ENCODE assay signal across 5 fruit fly cellular contexts in genomic region chr2L:490150-491095, dm6.
A peak's percentile ranks its signal among the peaks of the same experiment; 100 is the strongest.
TF ChIP-seq lines count a peak whose summit lies in the region.

No protein-coding gene starts in this region.

TF ChIP-seq in whole organism, adult, 20 proteins besides CTCF, POLR2A, EP300 and RAD21 (continued from another document):
- peak; percentile 81 for TF ChIP-seq cic (GFP tag; optimal IDR thresholded peaks at IDR 0.05; lab: Kevin White, UChicago)
- peak; percentile 79 for TF ChIP-seq CG7045 (GFP tag; optimal IDR thresholded peaks at IDR 0.05; lab: Kevin White, UChicago)
- TF ChIP-seq CG33017 (tag; optimal IDR thresholded peaks at IDR 0.05; lab: Kevin White, UChicago), result peak; percentile 54
- peak; percentile 77 for TF ChIP-seq CG12768 (GFP tag; optimal IDR thresholded peaks at IDR 0.05; lab: Kevin White, UChicago)

TF ChIP-seq in whole organism, embryonic, 481 proteins besides CTCF, POLR2A, EP300 and RAD21 (continued from another document and continues in another):
- TF ChIP-seq pan (optimal IDR thresholded peaks at IDR 0.05; lab: Kevin White, UChicago) (no peak), pan (GFP tag; optimal IDR thresholded peaks at IDR 0.05 in 1 of 2, IDR thresholded peaks at IDR 0.05 in 1 of 2) (peak in 1 of 2 experiments; percentile 68), Nf-YC (tag; optimal IDR thresholded peaks at IDR 0.05; lab: Kevin White, UChicago) (peak; percentile 77), lilli (GFP tag; optimal IDR thresholded peaks at IDR 0.05; lab: Kevin White, UChicago) (peak; percentile 76), CG8281 (tag; optimal IDR thresholded peaks at IDR 0.05; lab: Kevin White, UChicago) (no peak), stc (GFP tag; IDR thresholded peaks at IDR 0.05; lab: Robert Waterston, UW) (peak; percentile 62; the same call in 1 of the 2 replicates), CG18619 (GFP tag; optimal IDR thresholded peaks at IDR 0.05; lab: Kevin White, UChicago) (peak; percentile 59), gro (GFP tag; optimal IDR thresholded peaks at IDR 0.05; lab: Kevin White, UChicago) (peak; percentile 89), CG10654 (GFP tag; optimal IDR thresholded peaks at IDR 0.05; lab: Kevin White, UChicago) (peak; percentile 60), CG34224 (GFP tag; IDR thresholded peaks at IDR 0.05; lab: Robert Waterston, UW; ENCODE audit: partially characterized antibody) (peak; percentile 88), Oli (tag; optimal IDR thresholded peaks at IDR 0.05; lab: Kevin White, UChicago) (peak; percentile 23), CoRest (tag; optimal IDR thresholded peaks at IDR 0.05; lab: Kevin White, UChicago) (peak; percentile 67), Atf-2 (GFP tag; optimal IDR thresholded peaks at IDR 0.05; lab: Kevin White, UChicago) (peak; percentile 64), CG2116 (GFP tag; optimal IDR thresholded peaks at IDR 0.05; lab: Kevin White, UChicago) (peak; percentile 60), Dip2 (GFP tag; IDR thresholded peaks at IDR 0.05; lab: Robert Waterston, UW) (no peak), rib (GFP tag; IDR thresholded peaks at IDR 0.05; lab: Robert Waterston, UW) (peak; percentile 70; the same call in 1 of the 2 replicates), zfh1 (GFP tag; IDR thresholded peaks at IDR 0.05; lab: Robert Waterston, UW) (peak; percentile 78), CG6791 (GFP tag; IDR thresholded peaks at IDR 0.05; lab: Robert Waterston, UW; ENCODE audit: partially characterized antibody) (0 out of 3 replicates have a peak, but pooled peaks have one; percentile 44), CG10565 (GFP tag; optimal IDR thresholded peaks at IDR 0.05; lab: Kevin White, UChicago) (no peak), CG16779 (GFP tag; IDR thresholded peaks at IDR 0.05; lab: Robert Waterston, UW) (peak; percentile 64), CG13624 (GFP tag; optimal IDR thresholded peaks at IDR 0.05; lab: Kevin White, UChicago) (peak; percentile 53), Fer3 (tag; optimal IDR thresholded peaks at IDR 0.05; lab: Kevin White, UChicago) (peak; percentile 29), Adf1 (GFP tag; IDR thresholded peaks at IDR 0.05; lab: Robert Waterston, UW) (peak; percentile 24; the same call in 1 of the 2 replicates), caup (GFP tag; optimal IDR thresholded peaks at IDR 0.05; lab: Kevin White, UChicago; ENCODE audit: severe bottlenecking) (peak; percentile 56), CG17385 (GFP tag; optimal IDR thresholded peaks at IDR 0.05; lab: Kevin White, UChicago) (peak; percentile 86), CG12236 (GFP tag; optimal IDR thresholded peaks at IDR 0.05; lab: Kevin White, UChicago) (peak; percentile 61), ems (GFP tag; optimal IDR thresholded peaks at IDR 0.05; lab: Kevin White, UChicago) (peak; percentile 56), BEAF-32 (GFP tag; optimal IDR thresholded peaks at IDR 0.05; lab: Kevin White, UChicago) (peak; percentile 47), CG9876 (GFP tag; optimal IDR thresholded peaks at IDR 0.05; lab: Kevin White, UChicago) (peak; percentile 80), CG7839 (tag; optimal IDR thresholded peaks at IDR 0.05; lab: Kevin White, UChicago) (peak; percentile 63)

TF ChIP-seq in whole organism, prepupa, 60 proteins besides CTCF, POLR2A, EP300 and RAD21 (continued from another document and continues in another):
- peak; percentile 37 for TF ChIP-seq dsx (GFP tag; optimal IDR thresholded peaks at IDR 0.05; lab: Kevin White, UChicago; ENCODE audit: poor library complexity, severe bottlenecking)
- peak; percentile 86 for TF ChIP-seq Sox102F (GFP tag; optimal IDR thresholded peaks at IDR 0.05; lab: Kevin White, UChicago)
- peak; percentile 33 for TF ChIP-seq fd85E (GFP tag; optimal IDR thresholded peaks at IDR 0.05; lab: Kevin White, UChicago)
- TF ChIP-seq Gug (GFP tag; IDR thresholded peaks at IDR 0.05; lab: Robert Waterston, UW), result no peak; the same call in 1 of the 2 replicates
- TF ChIP-seq CG11902 (GFP tag; optimal IDR thresholded peaks at IDR 0.05; lab: Kevin White, UChicago), result peak; percentile 40
- peak; percentile 55 for TF ChIP-seq CG6808 (GFP tag; optimal IDR thresholded peaks at IDR 0.05; lab: Kevin White, UChicago)
- peak; percentile 52 for TF ChIP-seq CG32006 (GFP tag; optimal IDR thresholded peaks at IDR 0.05; lab: Kevin White, UChicago)
- TF ChIP-seq Lpt (GFP tag; optimal IDR thresholded peaks at IDR 0.05; lab: Kevin White, UChicago), result peak; percentile 69
- TF ChIP-seq CG9139 (GFP tag; optimal IDR thresholded peaks at IDR 0.05; lab: Kevin White, UChicago), result peak; percentile 81
- no peak for TF ChIP-seq acj6 (GFP tag; optimal IDR thresholded peaks at IDR 0.05; lab: Kevin White, UChicago)
- TF ChIP-seq pdm3 (GFP tag; optimal IDR thresholded peaks at IDR 0.05; lab: Kevin White, UChicago), result peak; percentile 30
- TF ChIP-seq svp (GFP tag; lab: Kevin White, UChicago), result peak; percentile 83
- peak; percentile 56 for TF ChIP-seq CG3032 (tag; optimal IDR thresholded peaks at IDR 0.05; lab: Kevin White, UChicago)
- TF ChIP-seq CG1621 (tag; optimal IDR thresholded peaks at IDR 0.05; lab: Kevin White, UChicago), result peak; percentile 9
- peak; percentile 83 for TF ChIP-seq CG31627 (GFP tag; optimal IDR thresholded peaks at IDR 0.05; lab: Kevin White, UChicago)
- peak; percentile 39 for TF ChIP-seq CG10631 (GFP tag; optimal IDR thresholded peaks at IDR 0.05; lab: Kevin White, UChicago)
- TF ChIP-seq CG34406 (GFP tag; optimal IDR thresholded peaks at IDR 0.05; lab: Kevin White, UChicago), result peak; percentile 39
- peak; percentile 64; the same call in 2 of the 3 replicates for TF ChIP-seq CG8119 (GFP tag; IDR thresholded peaks at IDR 0.05; lab: Robert Waterston, UW)
- TF ChIP-seq net (GFP tag; optimal IDR thresholded peaks at IDR 0.05; lab: Kevin White, UChicago), result peak; percentile 54
- peak; percentile 7 for TF ChIP-seq Sox15 (GFP tag; optimal IDR thresholded peaks at IDR 0.05; lab: Kevin White, UChicago)
- TF ChIP-seq fd59A (GFP tag; optimal IDR thresholded peaks at IDR 0.05; lab: Kevin White, UChicago), result no peak
- TF ChIP-seq CG6276 (GFP tag; optimal IDR thresholded peaks at IDR 0.05; lab: Kevin White, UChicago), result peak; percentile 77
- TF ChIP-seq cyc (GFP tag; optimal IDR thresholded peaks at IDR 0.05; lab: Kevin White, UChicago), result peak; percentile 79
- TF ChIP-seq salr (GFP tag; optimal IDR thresholded peaks at IDR 0.05; lab: Kevin White, UChicago), result peak; percentile 41 to 42
- TF ChIP-seq Hr4 (GFP tag; optimal IDR thresholded peaks at IDR 0.05; lab: Kevin White, UChicago), result peak; percentile 31
- peak; percentile 56 for TF ChIP-seq lz (GFP tag; optimal IDR thresholded peaks at IDR 0.05; lab: Kevin White, UChicago)
- TF ChIP-seq CG10669 (GFP tag; optimal IDR thresholded peaks at IDR 0.05; lab: Kevin White, UChicago), result peak; percentile 25
- peak; percentile 78 for TF ChIP-seq CG6163 (GFP tag; IDR thresholded peaks at IDR 0.05; lab: Robert Waterston, UW)
- peak; percentile 54 for TF ChIP-seq Sox14 (GFP tag; optimal IDR thresholded peaks at IDR 0.05; lab: Kevin White, UChicago)
- TF ChIP-seq Met (GFP tag; optimal IDR thresholded peaks at IDR 0.05; lab: Kevin White, UChicago), result peak; percentile 64
- peak; percentile 60; the same call in 1 of the 2 replicates for TF ChIP-seq CG11294 (GFP tag; IDR thresholded peaks at IDR 0.05; lab: Robert Waterston, UW)
- peak; percentile 39 for TF ChIP-seq fkh (GFP tag; optimal IDR thresholded peaks at IDR 0.05; lab: Kevin White, UChicago)

TF ChIP-seq in whole organism, pupa, 21 proteins besides CTCF, POLR2A, EP300 and RAD21 (continued from another document):
- TF ChIP-seq rn (GFP tag; IDR thresholded peaks at IDR 0.05; lab: Robert Waterston, UW) (peak; percentile 41; the same call in 1 of the 2 replicates), CG15710 (tag; optimal IDR thresholded peaks at IDR 0.05; lab: Kevin White, UChicago) (peak; percentile 45), CG14655 (GFP tag; optimal IDR thresholded peaks at IDR 0.05; lab: Kevin White, UChicago) (peak; percentile 56)

TF ChIP-seq in whole organism, wandering third instar larva, 38 proteins besides CTCF, POLR2A, EP300 and RAD21 (continued from another document):
- TF ChIP-seq Abd-B (GFP tag; optimal IDR thresholded peaks at IDR 0.05; lab: Kevin White, UChicago), result no peak
- TF ChIP-seq Sp1 (GFP tag; optimal IDR thresholded peaks at IDR 0.05; lab: Kevin White, UChicago), result peak; percentile 65
- TF ChIP-seq lola (GFP tag; optimal IDR thresholded peaks at IDR 0.05; lab: Kevin White, UChicago), result no peak
- peak; percentile 83 for TF ChIP-seq jim (GFP tag; optimal IDR thresholded peaks at IDR 0.05; lab: Kevin White, UChicago)
- TF ChIP-seq fru (GFP tag; optimal IDR thresholded peaks at IDR 0.05; lab: Kevin White, UChicago), result peak; percentile 65
- no peak for TF ChIP-seq CG9705 (GFP tag; optimal IDR thresholded peaks at IDR 0.05; lab: Kevin White, UChicago)
- TF ChIP-seq pan (optimal IDR thresholded peaks at IDR 0.05; lab: Kevin White, UChicago), result no peak
- TF ChIP-seq HLH106 (tag; optimal IDR thresholded peaks at IDR 0.05; lab: Kevin White, UChicago), result peak; percentile 54
- TF ChIP-seq GATAd (GFP tag; optimal IDR thresholded peaks at IDR 0.05; lab: Kevin White, UChicago), result no peak
- peak; percentile 78 for TF ChIP-seq Jra (GFP tag; optimal IDR thresholded peaks at IDR 0.05; lab: Kevin White, UChicago)
- TF ChIP-seq psq (GFP tag; optimal IDR thresholded peaks at IDR 0.05; lab: Kevin White, UChicago), result peak; percentile 99
- peak; percentile 56 to 57 for TF ChIP-seq foxo (GFP tag; optimal IDR thresholded peaks at IDR 0.05; lab: Kevin White, UChicago)
- peak; percentile 51 for TF ChIP-seq Hnf4 (GFP tag; optimal IDR thresholded peaks at IDR 0.05; lab: Kevin White, UChicago)
- TF ChIP-seq dmrt93B (GFP tag; optimal IDR thresholded peaks at IDR 0.05; lab: Kevin White, UChicago), result no peak
- TF ChIP-seq OdsH (GFP tag; optimal IDR thresholded peaks at IDR 0.05; lab: Kevin White, UChicago), result peak; percentile 48
- no peak for TF ChIP-seq dsf (GFP tag; optimal IDR thresholded peaks at IDR 0.05; lab: Kevin White, UChicago; ENCODE audit: borderline replicate concordance)
- TF ChIP-seq h (GFP tag; optimal IDR thresholded peaks at IDR 0.05; lab: Kevin White, UChicago), result peak; percentile 81
- TF ChIP-seq ey (GFP tag; optimal IDR thresholded peaks at IDR 0.05; lab: Kevin White, UChicago), result peak; percentile 49
- no peak for TF ChIP-seq usp (GFP tag; optimal IDR thresholded peaks at IDR 0.05; lab: Kevin White, UChicago)
TF ChIP-seq in whole organism, wandering third instar larva: peak in this region for 25.
